Fruit fly (Drosophila melanogaster) whole organism, embryonic: Measurements from ENCODE around the gene CG6142.

ENCODE experiments used
- Ada2b ChIP-seq: fragments of 200-800 bp; sonication (Bioruptor generic); IDR thresholded peaks from 2 replicates; pipeline ENCODE4 v1.3.6; 2022; ENCODE audit warnings: missing biosample characterization, missing genetic modification characterization
- Aef1 ChIP-seq: fragments of 200-800 bp; sonication (Bioruptor generic); IDR thresholded peaks from 3 replicates; pipeline ENCODE4 v1.3.6; 2022; ENCODE audit warnings: missing biosample characterization, missing genetic modification characterization
- Bgb ChIP-seq: fragments of 200-800 bp; sonication (Bioruptor generic); IDR thresholded peaks from 2 replicates; pipeline ENCODE4 v1.3.6; 2022; ENCODE audit warnings: missing biosample characterization, missing genetic modification characterization; ENCODE audit not compliant: partially characterized antibody
- CG11504 ChIP-seq: fragments of 200-800 bp; sonication (Bioruptor generic); optimal IDR thresholded peaks from 3 replicates; lab custom pipeline; 2019; ENCODE audit warnings: missing biosample characterization, mild to moderate bottlenecking, missing genetic modification characterization, moderate library complexity
- CG11695 ChIP-seq: fragments of 200-800 bp; sonication (Bioruptor generic); IDR thresholded peaks from 3 replicates; pipeline ENCODE4 v1.3.6; 2022; ENCODE audit warnings: missing biosample characterization, missing genetic modification characterization
- CG12104 ChIP-seq: fragments of 200-800 bp; sonication (Bioruptor generic); optimal IDR thresholded peaks from 3 replicates; lab custom pipeline; 2016; ENCODE audit warnings: missing biosample characterization, missing genetic modification characterization
- CG12219 ChIP-seq: fragments of 200-800 bp; sonication (Bioruptor generic); optimal IDR thresholded peaks from 3 replicates; lab custom pipeline; 2018; ENCODE audit warnings: missing biosample characterization, mild to moderate bottlenecking, missing genetic modification characterization
- CG12391 ChIP-seq: fragments of 200-800 bp; sonication (Bioruptor generic); optimal IDR thresholded peaks from 3 replicates; lab custom pipeline; 2018; ENCODE audit warnings: missing biosample characterization, mild to moderate bottlenecking, missing genetic modification characterization, moderate library complexity
- CG12744 ChIP-seq: fragments of 200-800 bp; sonication (Bioruptor generic); optimal IDR thresholded peaks from 2 replicates; lab custom pipeline; 2016; ENCODE audit warnings: missing biosample characterization, missing genetic modification characterization
- CG12942 ChIP-seq: fragments of 200-800 bp; sonication (Bioruptor generic); optimal IDR thresholded peaks from 3 replicates; lab custom pipeline; 2016; ENCODE audit warnings: missing biosample characterization, missing genetic modification characterization
- CG15696 ChIP-seq: fragments of 200-800 bp; sonication (Bioruptor generic); optimal IDR thresholded peaks from 2 replicates; lab custom pipeline; 2019; ENCODE audit warnings: missing biosample characterization, mild to moderate bottlenecking, missing genetic modification characterization, moderate library complexity
- CG1792 ChIP-seq: fragments of 200-800 bp; sonication (Bioruptor generic); optimal IDR thresholded peaks from 2 replicates; lab custom pipeline; 2016; ENCODE audit warnings: missing biosample characterization, missing genetic modification characterization
- CG18262 ChIP-seq: fragments of 200-800 bp; optimal IDR thresholded peaks from 3 replicates; lab custom pipeline; 2019; ENCODE audit warnings: missing biosample characterization, mild to moderate bottlenecking, missing genetic modification characterization, moderate library complexity
- CG2202 ChIP-seq: fragments of 200-800 bp; sonication (Bioruptor generic); optimal IDR thresholded peaks from 2 replicates; lab custom pipeline; 2018; ENCODE audit warnings: missing biosample characterization, mild to moderate bottlenecking, missing genetic modification characterization
- CG2889 ChIP-seq: fragments of 200-800 bp; sonication (Bioruptor generic); IDR thresholded peaks from 3 replicates; pipeline ENCODE4 v1.3.6; 2022; ENCODE audit warnings: missing biosample characterization, missing genetic modification characterization
- CG30020 ChIP-seq: fragments of 200-800 bp; optimal IDR thresholded peaks from 2 replicates; lab custom pipeline; 2019; ENCODE audit warnings: missing biosample characterization, mild to moderate bottlenecking, missing genetic modification characterization, moderate library complexity
- CG3281 ChIP-seq: fragments of 200-800 bp; sonication (Bioruptor generic); optimal IDR thresholded peaks from 3 replicates; lab custom pipeline; 2017; ENCODE audit warnings: missing biosample characterization, mild to moderate bottlenecking, missing genetic modification characterization
- CG34224 ChIP-seq: fragments of 200-800 bp; sonication (Bioruptor generic); IDR thresholded peaks from 3 replicates; pipeline ENCODE4 v1.3.6; 2022; ENCODE audit warnings: missing biosample characterization, missing genetic modification characterization; ENCODE audit not compliant: partially characterized antibody
- CG3726 ChIP-seq: fragments of 200-800 bp; sonication (Bioruptor generic); IDR thresholded peaks from 3 replicates; pipeline ENCODE4, ENCODE4 v1.3.6; 2022; ENCODE audit warnings: missing biosample characterization, missing genetic modification characterization
- CG3995 ChIP-seq: fragments of 200-800 bp; sonication (Bioruptor generic); optimal IDR thresholded peaks from 3 replicates; lab custom pipeline; 2016; ENCODE audit warnings: missing biosample characterization, missing genetic modification characterization
- CG4282 ChIP-seq: fragments of 200-800 bp; sonication (Bioruptor generic); optimal IDR thresholded peaks from 2 replicates; lab custom pipeline; 2016; ENCODE audit warnings: missing biosample characterization, missing genetic modification characterization
- CG7556 ChIP-seq: fragments of 200-800 bp; sonication (Bioruptor generic); optimal IDR thresholded peaks from 2 replicates; lab custom pipeline; 2017; ENCODE audit warnings: missing biosample characterization, mild to moderate bottlenecking, missing genetic modification characterization
- CG9727 ChIP-seq: fragments of 200-800 bp; sonication (Bioruptor generic); optimal IDR thresholded peaks from 3 replicates; lab custom pipeline; 2017; ENCODE audit warnings: missing biosample characterization, mild to moderate bottlenecking, missing genetic modification characterization
- CG9817 ChIP-seq: fragments of 200-800 bp; sonication (Bioruptor generic); optimal IDR thresholded peaks from 2 replicates; lab custom pipeline; 2018; ENCODE audit warnings: missing biosample characterization, mild to moderate bottlenecking, missing genetic modification characterization, moderate library complexity
- Dek ChIP-seq: fragments of 200-800 bp; sonication (Bioruptor generic); optimal IDR thresholded peaks from 3 replicates; lab custom pipeline; 2019; ENCODE audit warnings: missing biosample characterization, mild to moderate bottlenecking, missing genetic modification characterization, moderate library complexity
- Gsc ChIP-seq: fragments of 200-800 bp; sonication (Bioruptor generic); IDR thresholded peaks from 2 replicates; pipeline ENCODE4 v1.3.6; 2022; ENCODE audit warnings: missing biosample characterization, missing genetic modification characterization
- Hmx ChIP-seq: fragments of 200-800 bp; sonication (Bioruptor generic); optimal IDR thresholded peaks from 2 replicates; lab custom pipeline; 2016; ENCODE audit warnings: missing biosample characterization, missing genetic modification characterization
- Mrtf ChIP-seq: fragments of 200-800 bp; sonication (Bioruptor generic); IDR thresholded peaks from 3 replicates; pipeline ENCODE4 v1.3.6; 2022; ENCODE audit warnings: missing biosample characterization, missing genetic modification characterization
- NFAT ChIP-seq: fragments of 200-800 bp; sonication (Bioruptor generic); IDR thresholded peaks from 2 replicates; pipeline ENCODE4 v1.3.6; 2022; ENCODE audit warnings: missing biosample characterization, missing genetic modification characterization
- Ptx1 ChIP-seq: fragments of 200-800 bp; sonication (Bioruptor generic); IDR thresholded peaks from 2 replicates; pipeline ENCODE4 v1.3.6; 2022; ENCODE audit warnings: missing biosample characterization, missing genetic modification characterization
- Side ChIP-seq: fragments of 200-800 bp; sonication (Bioruptor generic); optimal IDR thresholded peaks from 2 replicates; lab custom pipeline; 2016; ENCODE audit warnings: missing biosample characterization, missing genetic modification characterization
- Sox100B ChIP-seq: fragments of 200-800 bp; sonication (Bioruptor generic); optimal IDR thresholded peaks from 3 replicates; lab custom pipeline; 2018; ENCODE audit warnings: missing biosample characterization, mild to moderate bottlenecking, missing genetic modification characterization
- Ssrp ChIP-seq: fragments of 200-800 bp; sonication (Bioruptor generic); optimal IDR thresholded peaks from 2 replicates; lab custom pipeline; 2018; ENCODE audit warnings: missing biosample characterization, mild to moderate bottlenecking, missing genetic modification characterization, moderate library complexity
- TFAM ChIP-seq: fragments of 200-800 bp; sonication (Bioruptor generic); optimal IDR thresholded peaks from 2 replicates; lab custom pipeline; 2017; ENCODE audit warnings: missing biosample characterization, missing genetic modification characterization, inconsistent platforms
- amos ChIP-seq: fragments of 200-800 bp; sonication (Bioruptor generic); IDR thresholded peaks from 2 replicates; pipeline ENCODE4 v1.3.6; 2022; ENCODE audit warnings: missing biosample characterization, missing genetic modification characterization; ENCODE audit not compliant: partially characterized antibody
- bbx ChIP-seq: fragments of 200-800 bp; sonication (Bioruptor generic); IDR thresholded peaks from 2 replicates; pipeline ENCODE4 v1.3.6; 2022; ENCODE audit warnings: missing biosample characterization, missing genetic modification characterization; ENCODE audit not compliant: partially characterized antibody
- chinmo ChIP-seq: fragments of 200-800 bp; sonication (Bioruptor generic); IDR thresholded peaks from 4 replicates; pipeline ENCODE4 v1.3.6; 2022; ENCODE audit warnings: missing biosample characterization, missing genetic modification characterization; ENCODE audit not compliant: partially characterized antibody
- cwo ChIP-seq: fragments of 200-800 bp; sonication (Bioruptor generic); optimal IDR thresholded peaks from 3 replicates; lab custom pipeline; 2017; ENCODE audit warnings: missing biosample characterization, missing genetic modification characterization, mild to moderate bottlenecking, moderate library complexity, missing genetic modification reagents
- dmrt11E ChIP-seq: fragments of 200-800 bp; sonication (Bioruptor generic); optimal IDR thresholded peaks from 3 replicates; lab custom pipeline; 2018; ENCODE audit warnings: missing biosample characterization, mild to moderate bottlenecking, missing genetic modification characterization, moderate library complexity
- fu2 ChIP-seq: fragments of 200-800 bp; sonication (Bioruptor generic); optimal IDR thresholded peaks from 2 replicates; lab custom pipeline; 2016; ENCODE audit warnings: missing biosample characterization, missing genetic modification characterization
- gfzf ChIP-seq: fragments of 200-800 bp; sonication (Bioruptor generic); optimal IDR thresholded peaks from 2 replicates; lab custom pipeline; 2016; ENCODE audit warnings: missing biosample characterization, mild to moderate bottlenecking, missing genetic modification characterization, moderate library complexity
- h ChIP-seq: fragments of >200 bp; optimal IDR thresholded peaks from 2 replicates; lab custom pipeline; 2017
- hth ChIP-seq: fragments of >200 bp; optimal IDR thresholded peaks from 2 replicates; lab custom pipeline; 2017; ENCODE audit warnings: inconsistent platforms
- lab ChIP-seq: fragments of 200-800 bp; sonication (Bioruptor generic); optimal IDR thresholded peaks from 3 replicates; lab custom pipeline; 2017; ENCODE audit warnings: missing biosample characterization, missing genetic modification characterization, mild to moderate bottlenecking, moderate library complexity, missing genetic modification reagents
- psq ChIP-seq: fragments of 200-800 bp; sonication (Bioruptor generic); optimal IDR thresholded peaks from 2 replicates; lab custom pipeline; 2017; ENCODE audit warnings: missing biosample characterization, missing genetic modification characterization
- scrt ChIP-seq: fragments of 200-800 bp; sonication (Bioruptor generic); optimal IDR thresholded peaks from 2 replicates; lab custom pipeline; 2018; ENCODE audit warnings: missing biosample characterization, mild to moderate bottlenecking, missing genetic modification characterization, moderate library complexity
- slp2 ChIP-seq: fragments of 200-800 bp; sonication (Bioruptor generic); optimal IDR thresholded peaks from 2 replicates; lab custom pipeline; 2016; ENCODE audit warnings: missing biosample characterization, missing genetic modification characterization
- tio ChIP-seq: fragments of 200-800 bp; sonication (Bioruptor generic); optimal IDR thresholded peaks from 2 replicates; lab custom pipeline; 2017; ENCODE audit warnings: missing biosample characterization, missing genetic modification characterization, inconsistent platforms
- tll ChIP-seq, 2 experiments: fragments of 200-800 bp in 1 of 2; fragments of >200 bp in 1 of 2; sonication (Bioruptor generic) in 1 of 2; optimal IDR thresholded peaks; 2 replicates each; lab custom pipeline; 2017 to 2019; ENCODE audit warnings: missing biosample characterization in 2 of 2, missing genetic modification characterization in 2 of 2, mild to moderate bottlenecking in 1 of 2, moderate library complexity in 1 of 2
- trem ChIP-seq: fragments of 200-800 bp; optimal IDR thresholded peaks from 3 replicates; lab custom pipeline; 2019; ENCODE audit warnings: missing biosample characterization, mild to moderate bottlenecking, missing genetic modification characterization, moderate library complexity
- vnd ChIP-seq: fragments of 200-800 bp; sonication (Bioruptor generic); IDR thresholded peaks from 3 replicates; pipeline ENCODE4 v1.3.6; 2022; ENCODE audit warnings: missing biosample characterization, missing genetic modification characterization; ENCODE audit not compliant: partially characterized antibody

Gene CG6142

dm6 chr3R:26130586-26130985 lies 2.4 kb upstream of the CG6142 start (continued):
- TF ChIP-seq fu2 (GFP tag; lab: Kevin White, UChicago) (no peak), NFAT (GFP tag; lab: Robert Waterston, UW) (no peak), CG12744 (GFP tag; lab: Kevin White, UChicago) (peak; percentile 25), gfzf (GFP tag; lab: Kevin White, UChicago) (no peak), tio (GFP tag; lab: Kevin White, UChicago) (peak; percentile 64), CG7556 (GFP tag; lab: Kevin White, UChicago) (peak; percentile 2), CG12219 (peak; percentile 40), chinmo (GFP tag; lab: Robert Waterston, UW) (no peak), Sox100B (GFP tag; lab: Kevin White, UChicago) (peak; percentile 46), bbx (no peak), slp2 (GFP tag; lab: Kevin White, UChicago) (no peak), scrt (GFP tag; lab: Kevin White, UChicago) (no peak), Ptx1 (GFP tag; lab: Robert Waterston, UW) (no peak), Hmx (GFP tag; lab: Kevin White, UChicago) (no peak), tll (GFP tag; optimal IDR thresholded peaks at IDR 0.05; lab: Kevin White, UChicago) (no peak), Aef1 (GFP tag; lab: Robert Waterston, UW) (no peak), trem (tag; lab: Kevin White, UChicago) (no peak), Bgb (GFP tag; lab: Robert Waterston, UW) (no peak), CG9727 (peak; percentile 28), Side (peak; percentile 19), Ssrp (tag; lab: Kevin White, UChicago) (no peak), cwo (GFP tag; lab: Kevin White, UChicago) (no peak), CG18262 (tag; lab: Kevin White, UChicago) (peak; percentile 27), CG4282 (no peak), CG34224 (GFP tag; lab: Robert Waterston, UW) (no peak), h (no peak), CG30020 (tag; lab: Kevin White, UChicago) (no peak), Gsc (no peak), TFAM (GFP tag; lab: Kevin White, UChicago) (no peak), CG11504 (tag; lab: Kevin White, UChicago) (peak; percentile 66), CG2202 (tag; lab: Kevin White, UChicago) (peak; percentile 42), CG1792 (peak; percentile 50), CG12942 (peak; percentile 32), CG3281 (GFP tag; lab: Kevin White, UChicago) (peak; percentile 20), hth (no peak), CG9817 (tag; lab: Kevin White, UChicago) (peak; percentile 42), CG2889 (GFP tag; lab: Robert Waterston, UW) (no peak), Dek (tag; lab: Kevin White, UChicago) (no peak), lab (GFP tag; lab: Kevin White, UChicago) (peak; percentile 76), CG12104 (GFP tag; lab: Kevin White, UChicago) (peak; percentile 1), vnd (GFP tag; lab: Robert Waterston, UW) (no peak), CG12391 (tag; lab: Kevin White, UChicago) (no peak), CG3726 (0 out of 3 replicates have a peak, but pooled peaks have one; percentile 6), Mrtf (GFP tag; lab: Robert Waterston, UW) (no peak), dmrt11E (tag; lab: Kevin White, UChicago) (no peak), CG11695 (GFP tag; lab: Robert Waterston, UW) (peak; percentile 46; the same call in 2 of the 3 replicates), psq (GFP tag; lab: Kevin White, UChicago) (no peak), Ada2b (GFP tag; lab: Robert Waterston, UW) (peak; percentile 45; the same call in 1 of the 2 replicates), CG3995 (no peak), amos (GFP tag; lab: Robert Waterston, UW) (no peak), CG15696 (tag; lab: Kevin White, UChicago) (peak; percentile 63)
